Worm (Caenorhabditis elegans) whole organism, mixed stage, embryonic: ENCODE measurements around the gene his-24.

ENCODE experiments used
- bed-3 ChIP-seq: fragments of 200-800 bp; sonication (Bioruptor generic); optimal IDR thresholded peaks from 3 replicates; lab custom pipeline; 2018; ENCODE audit warnings: mild to moderate bottlenecking, missing genetic modification characterization, moderate library complexity, missing compliant biosample characterization
- blmp-1 ChIP-seq: fragments of 150-350 bp; optimal IDR thresholded peaks from 2 replicates; lab custom pipeline; 2014; ENCODE audit warnings: missing biosample characterization, missing genetic modification characterization
- drap-1 ChIP-seq: fragments of 200-800 bp; sonication (Bioruptor generic); optimal IDR thresholded peaks from 3 replicates; lab custom pipeline; 2018; ENCODE audit warnings: mild to moderate bottlenecking, missing genetic modification characterization, missing compliant biosample characterization
- flh-1 ChIP-seq: fragments of 200-800 bp; sonication (Bioruptor generic); optimal IDR thresholded peaks from 2 replicates; lab custom pipeline; 2018; ENCODE audit warnings: mild to moderate bottlenecking, missing genetic modification characterization, moderate library complexity, missing compliant biosample characterization
- mab-5 ChIP-seq: fragments of 150-350 bp; optimal IDR thresholded peaks from 2 replicates; lab custom pipeline; 2014; ENCODE audit warnings: missing biosample characterization, missing genetic modification characterization
- pha-4 ChIP-seq: fragments of 150-350 bp; optimal IDR thresholded peaks from 2 replicates; lab custom pipeline; 2018; ENCODE audit warnings: missing biosample characterization, missing genetic modification reagents, missing genetic modification characterization
- sem-2 ChIP-seq: fragments of 200-800 bp; sonication (Bioruptor generic); optimal IDR thresholded peaks from 2 replicates; lab custom pipeline; 2018; ENCODE audit warnings: mild to moderate bottlenecking, missing genetic modification characterization, missing compliant biosample characterization
- snpc-4 ChIP-seq: fragments of 150-350 bp; optimal IDR thresholded peaks from 2 replicates; lab custom pipeline; 2014; ENCODE audit warnings: missing biosample characterization, missing genetic modification characterization
- sptf-1 ChIP-seq: sonication (generic microtip); optimal IDR thresholded peaks from 2 replicates; lab custom pipeline; 2017; ENCODE audit warnings: mild to moderate bottlenecking, missing genetic modification characterization, moderate library complexity, missing compliant biosample characterization
- unc-62 ChIP-seq: fragments of 150-350 bp; optimal IDR thresholded peaks from 2 replicates; lab custom pipeline; 2014; ENCODE audit warnings: missing biosample characterization, missing genetic modification reagents, missing genetic modification characterization
- ztf-11 ChIP-seq: fragments of 150-350 bp; optimal IDR thresholded peaks from 2 replicates; lab custom pipeline; 2014; ENCODE audit warnings: missing biosample characterization, missing genetic modification characterization

ce11 chrX:14537625-14538024, 47.7 kb downstream of the his-24 start:
- TF ChIP-seq snpc-4 (tag; lab: Kevin White, UChicago) (no peak), ztf-11 (no peak), pha-4 (no peak), sptf-1 (tag; lab: Kevin White, UChicago) (no peak), blmp-1 (tag; lab: Kevin White, UChicago) (no peak), unc-62 (no peak), drap-1 (GFP tag; lab: Kevin White, UChicago) (no peak), sem-2 (GFP tag; lab: Kevin White, UChicago) (no peak), mab-5 (no peak), flh-1 (GFP tag; lab: Kevin White, UChicago) (no peak), bed-3 (GFP tag; lab: Kevin White, UChicago) (no peak)
